Worm (Caenorhabditis elegans): Measurements from ENCODE around the gene C10A4.7.

C10A4.7 gene

ce11 chrX:7440102-7440501, 24.8 kb upstream of the C10A4.7 start:
- TF ChIP-seq F49E8.2 (tag; optimal IDR thresholded peaks at IDR 0.05; ENCODE audit: insufficient read depth): no peak
- no peak for TF ChIP-seq sptf-2 (GFP tag; optimal IDR thresholded peaks at IDR 0.05)
- no peak for TF ChIP-seq repo-1 (tag; optimal IDR thresholded peaks at IDR 0.05)
- no peak for TF ChIP-seq die-1 (tag; optimal IDR thresholded peaks at IDR 0.05)
- no peak for TF ChIP-seq snpc-3.4 (tag; optimal IDR thresholded peaks at IDR 0.05)
- TF ChIP-seq ceh-40 (GFP tag; IDR thresholded peaks at IDR 0.05): no peak
- TF ChIP-seq snpc-4 (GFP tag; optimal IDR thresholded peaks at IDR 0.05): no peak
- no peak for TF ChIP-seq snpc-4 (tag; optimal IDR thresholded peaks at IDR 0.05)
- TF ChIP-seq gei-17 (GFP tag; optimal IDR thresholded peaks at IDR 0.05): no peak
- no peak for TF ChIP-seq K12H6.12 (tag; optimal IDR thresholded peaks at IDR 0.05)
- TF ChIP-seq nhr-80 (tag; optimal IDR thresholded peaks at IDR 0.05): no peak
- no peak for TF ChIP-seq let-607 (tag; optimal IDR thresholded peaks at IDR 0.05)
- no peak for TF ChIP-seq F22D6.2 (tag; optimal IDR thresholded peaks at IDR 0.05)
- TF ChIP-seq ztf-22 (GFP tag; optimal IDR thresholded peaks at IDR 0.05): no peak
- TF ChIP-seq lsy-27 (tag; optimal IDR thresholded peaks at IDR 0.05; ENCODE audit: borderline replicate concordance, insufficient read depth): no peak
- no peak for TF ChIP-seq zfh-2 (GFP tag; conservative IDR thresholded peaks at IDR 0.05)
- TF ChIP-seq nhr-27 (tag; optimal IDR thresholded peaks at IDR 0.05): no peak
- no peak for TF ChIP-seq nfya-1 (tag; optimal IDR thresholded peaks at IDR 0.05; ENCODE audit: borderline replicate concordance, insufficient read depth)
- no peak for TF ChIP-seq Y56A3A.18 (GFP tag; IDR thresholded peaks at IDR 0.05)
- TF ChIP-seq ztf-18 (tag; optimal IDR thresholded peaks at IDR 0.05): no peak

- TF ChIP-seq zim-3 (tag; optimal IDR thresholded peaks at IDR 0.05) (no peak), madf-6 (GFP tag; IDR thresholded peaks at IDR 0.05) (no peak)
These were observed 22.6 kb upstream of the C10A4.7 start, which contains the start of gene C01C10.2 for ce11 chrX:7437949-7438348. Gene C01C10.2, minus strand, starts transcription at chrX:7438118.

- TF ChIP-seq snpc-1.3 (tag; optimal IDR thresholded peaks at IDR 0.05; ENCODE audit: insufficient read depth) (no peak), nhr-80 (tag; optimal IDR thresholded peaks at IDR 0.05) (no peak), ceh-91 (GFP tag; IDR thresholded peaks at IDR 0.05) (no peak), fkh-3 (tag; optimal IDR thresholded peaks at IDR 0.05) (no peak), attf-6 (GFP tag; IDR thresholded peaks at IDR 0.05) (no peak), let-607 (tag; optimal IDR thresholded peaks at IDR 0.05) (no peak), ztf-26 (tag; optimal IDR thresholded peaks at IDR 0.05) (peak; percentile 15), dpff-1 (tag; optimal IDR thresholded peaks at IDR 0.05) (no peak)
These were observed 21.6 kb upstream of the C10A4.7 start for ce11 chrX:7436912-7437311.

DNA sequence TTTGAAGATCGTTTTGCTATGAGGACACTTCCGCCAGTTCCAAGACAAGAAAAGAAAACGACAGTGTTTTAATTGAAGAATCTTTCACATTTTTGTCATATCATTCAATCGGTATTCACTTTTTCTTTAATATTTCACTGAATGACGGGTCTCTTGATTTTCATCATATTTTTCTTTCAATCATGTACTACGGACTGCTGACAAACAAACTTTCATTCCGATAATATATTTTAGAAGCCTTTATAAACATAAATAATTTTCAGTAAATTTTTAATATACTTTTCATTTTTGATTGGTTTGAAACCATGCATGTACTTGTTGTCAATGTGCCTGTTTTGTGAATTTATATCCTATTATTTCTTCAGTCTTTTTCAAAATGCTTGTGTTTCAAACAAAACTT, 17.9 kb upstream of the C10A4.7 start, which contains the start of gene clc-5:
Gene clc-5 (plus strand): TSS at position 301 of the 400 bp plus-strand sequence.
- TF ChIP-seq F33H1.4 (GFP tag; IDR thresholded peaks at IDR 0.05) (no peak), madf-8 (GFP tag; conservative IDR thresholded peaks at IDR 0.05) (no peak)

DNA sequence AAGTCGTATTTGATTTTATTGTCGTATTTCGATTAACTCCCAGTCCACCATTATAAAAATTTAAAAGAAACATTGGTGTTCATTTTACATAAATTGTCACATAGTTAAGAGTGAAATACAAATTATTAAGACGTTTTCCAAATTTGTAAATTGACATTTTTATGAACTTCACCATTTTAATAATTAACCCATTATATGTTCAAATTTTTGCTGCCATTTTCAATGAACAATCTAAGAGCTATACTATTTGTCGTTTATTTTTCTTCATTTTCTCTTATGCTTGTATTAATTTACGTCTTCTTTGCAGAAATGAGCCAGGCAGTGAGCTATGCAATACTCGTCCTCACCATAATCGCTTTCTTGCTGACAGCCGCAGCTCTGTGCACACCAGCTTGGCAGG, 15.8 kb upstream of the C10A4.7 start, which contains the start of gene clc-2:
Gene clc-2 (plus strand): TSS at position 301 of the 400 bp plus-strand sequence.
- TF ChIP-seq lag-1 (GFP tag; IDR thresholded peaks at IDR 0.05) (no peak), ceh-58 (GFP tag; IDR thresholded peaks at IDR 0.05) (no peak), K12H6.12 (tag; optimal IDR thresholded peaks at IDR 0.05) (no peak), xnd-1 (tag; optimal IDR thresholded peaks at IDR 0.05) (no peak)
